Fruit fly (Drosophila melanogaster): ENCODE data around the gene pic.

dm6 chr3R:13010905-13011620, 41.0 kb upstream of the pic start, which contains the start of gene CG8031:
- TF ChIP-seq CG8478 (optimal IDR thresholded peaks at IDR 0.05) (no peak), CTCF (optimal IDR thresholded peaks at IDR 0.05) (no peak)

All from S2 (cell line).